Worm (Caenorhabditis elegans) whole organism, L4 larva: ENCODE results near the gene C56E10.3.
A peak's percentile ranks its signal among the peaks of the same experiment; 100 is the strongest.

Experiments
- F10B5.3 ChIP-seq: sonication (generic microtip); optimal IDR thresholded peaks from 2 replicates; lab custom pipeline; 2016; ENCODE audit warnings: mild to moderate bottlenecking, missing genetic modification characterization, missing compliant biosample characterization
- F26F4.8 ChIP-seq: fragments of 200-800 bp; sonication (Bioruptor generic); conservative IDR thresholded peaks from 2 replicates; pipeline ENCODE4 v1.3.6; 2022; ENCODE audit warnings: missing genetic modification characterization, missing compliant biosample characterization
- F37D6.2 ChIP-seq: sonication (generic microtip); optimal IDR thresholded peaks from 2 replicates; lab custom pipeline; 2016; ENCODE audit warnings: mild to moderate bottlenecking, missing genetic modification characterization, missing compliant biosample characterization
- T26A8.4 ChIP-seq: fragments of 200-800 bp; sonication (Bioruptor generic); IDR thresholded peaks from 2 replicates; pipeline ENCODE4 v1.3.6; 2022; ENCODE audit warnings: missing genetic modification characterization, missing compliant biosample characterization
- Y48G9A.11 ChIP-seq: fragments of 200-800 bp; sonication (Bioruptor generic); IDR thresholded peaks from 2 replicates; pipeline ENCODE4 v1.3.6; 2022; ENCODE audit warnings: missing genetic modification reagents, missing genetic modification characterization, missing compliant biosample characterization
- Y75B8A.6 ChIP-seq: fragments of 200-800 bp; sonication (Bioruptor generic); IDR thresholded peaks from 2 replicates; pipeline ENCODE4 v1.3.6; 2022; ENCODE audit warnings: missing genetic modification reagents, missing genetic modification characterization, missing compliant biosample characterization
- ZK337.2 ChIP-seq: fragments of 200-800 bp; sonication (Bioruptor generic); IDR thresholded peaks from 2 replicates; pipeline ENCODE4 v1.3.6; 2022; ENCODE audit warnings: missing genetic modification reagents, missing genetic modification characterization, missing compliant biosample characterization
- aha-1 ChIP-seq: fragments of 150-350 bp; peaks from one replicate; lab custom pipeline; 2014; ENCODE audit warnings: missing biosample characterization, missing genetic modification characterization
- arid-1 ChIP-seq: fragments of 200-800 bp; sonication (Bioruptor generic); conservative IDR thresholded peaks from 2 replicates; pipeline ENCODE4 v1.3.6; 2022; ENCODE audit warnings: missing genetic modification reagents, missing genetic modification characterization, missing compliant biosample characterization
- ceh-62 ChIP-seq: sonication (generic microtip); optimal IDR thresholded peaks from 2 replicates; lab custom pipeline; 2017; ENCODE audit warnings: missing biosample characterization, missing genetic modification characterization
- ceh-82 ChIP-seq: sonication (generic microtip); optimal IDR thresholded peaks from 2 replicates; lab custom pipeline; 2017; ENCODE audit warnings: missing biosample characterization, missing genetic modification characterization
- daf-12 ChIP-seq: fragments of 150-350 bp; optimal IDR thresholded peaks from 2 replicates; lab custom pipeline; 2014; ENCODE audit warnings: missing biosample characterization, missing genetic modification reagents, missing genetic modification characterization
- daf-19 ChIP-seq: fragments of 200-800 bp; sonication (Bioruptor generic); conservative IDR thresholded peaks from 2 replicates; pipeline ENCODE4 v1.3.6; 2022; ENCODE audit warnings: missing genetic modification characterization, missing compliant biosample characterization
- dmd-6 ChIP-seq: fragments of 200-800 bp; sonication (Bioruptor generic); IDR thresholded peaks from 2 replicates; pipeline ENCODE4 v1.3.6; 2022; ENCODE audit warnings: missing genetic modification reagents, missing genetic modification characterization, missing compliant biosample characterization
- dmd-9 ChIP-seq: fragments of 200-800 bp; sonication (Bioruptor generic); IDR thresholded peaks from 2 replicates; pipeline ENCODE4 v1.3.6; 2022; ENCODE audit warnings: missing genetic modification reagents, missing genetic modification characterization, missing compliant biosample characterization
- duxl-1 ChIP-seq: sonication (generic microtip); optimal IDR thresholded peaks from 2 replicates; lab custom pipeline; 2016; ENCODE audit warnings: mild to moderate bottlenecking, missing genetic modification characterization, moderate library complexity, missing compliant biosample characterization; ENCODE audit not compliant: poor library complexity
- dve-1 ChIP-seq: sonication (generic microtip); optimal IDR thresholded peaks from 2 replicates; lab custom pipeline; 2017; ENCODE audit warnings: antibody characterized with exemption, mild to moderate bottlenecking, missing genetic modification characterization, missing compliant biosample characterization; ENCODE audit not compliant: insufficient read depth
- egl-43 ChIP-seq: fragments of 200-800 bp; sonication (Bioruptor generic); IDR thresholded peaks from 2 replicates; pipeline ENCODE4 v1.3.6; 2022; ENCODE audit warnings: missing genetic modification reagents, missing genetic modification characterization, missing compliant biosample characterization
- hif-1 ChIP-seq, 2 experiments: sonication (generic microtip); optimal IDR thresholded peaks; 2 replicates each; lab custom pipeline; 2016 to 2017; ENCODE audit warnings: missing compliant biosample characterization in 2 of 2, missing genetic modification characterization in 2 of 2, missing genetic modification reagents in 2 of 2, missing genotype in 2 of 2, mild to moderate bottlenecking in 1 of 2
- hlh-11 ChIP-seq: fragments of 200-800 bp; sonication (Bioruptor generic); optimal IDR thresholded peaks from 2 replicates; lab custom pipeline; 2018; ENCODE audit warnings: mild to moderate bottlenecking, missing genetic modification characterization, missing compliant biosample characterization
- hlh-30 ChIP-seq: sonication (generic microtip); optimal IDR thresholded peaks from 2 replicates; lab custom pipeline; 2017; ENCODE audit warnings: antibody characterized with exemption, mild to moderate bottlenecking, missing genetic modification characterization, missing compliant biosample characterization; ENCODE audit not compliant: insufficient read depth
- lin-1 ChIP-seq: fragments of 200-800 bp; sonication (Bioruptor generic); IDR thresholded peaks from 2 replicates; pipeline ENCODE4 v1.3.6; 2022; ENCODE audit warnings: missing genetic modification reagents, missing genetic modification characterization, missing compliant biosample characterization
- lin-29 ChIP-seq: fragments of 200-800 bp; sonication (Bioruptor generic); IDR thresholded peaks from 2 replicates; pipeline ENCODE4 v1.3.6; 2022; ENCODE audit warnings: missing genetic modification reagents, missing genetic modification characterization, missing compliant biosample characterization
- lin-39 ChIP-seq: fragments of 150-350 bp; optimal IDR thresholded peaks from 2 replicates; lab custom pipeline; 2014; ENCODE audit warnings: missing biosample characterization, missing genetic modification reagents, missing genetic modification characterization
- lir-3 ChIP-seq: sonication (generic microtip); optimal IDR thresholded peaks from 2 replicates; lab custom pipeline; 2016; ENCODE audit warnings: mild to moderate bottlenecking, missing genetic modification characterization, missing compliant biosample characterization
- madf-9 ChIP-seq: fragments of 200-800 bp; sonication (Bioruptor generic); conservative IDR thresholded peaks from 2 replicates; pipeline ENCODE4 v1.3.6; 2022; ENCODE audit warnings: missing genetic modification reagents, missing genetic modification characterization, missing compliant biosample characterization
- mdl-1 ChIP-seq, 2 experiments: fragments of 150-350 bp in 1 of 2; sonication (generic microtip) in 1 of 2; optimal IDR thresholded peaks; 2 replicates each; lab custom pipeline; 2014 to 2017; ENCODE audit warnings: missing biosample characterization in 2 of 2, missing genetic modification characterization in 2 of 2
- mes-2 ChIP-seq: sonication (generic microtip); optimal IDR thresholded peaks from 2 replicates; lab custom pipeline; 2016; ENCODE audit warnings: missing genotype, mild to moderate bottlenecking, missing genetic modification characterization, missing compliant biosample characterization; ENCODE audit not compliant: poor library complexity, severe bottlenecking
- nhr-10 ChIP-seq: fragments of 150-350 bp; optimal IDR thresholded peaks from 2 replicates; lab custom pipeline; 2014; ENCODE audit warnings: missing biosample characterization, missing genetic modification characterization
- nhr-28 ChIP-seq: fragments of 150-350 bp; optimal IDR thresholded peaks from 2 replicates; lab custom pipeline; 2014; ENCODE audit warnings: missing biosample characterization, missing genetic modification characterization
- nhr-42 ChIP-seq: fragments of 200-800 bp; sonication (Bioruptor generic); IDR thresholded peaks from 2 replicates; pipeline ENCODE4 v1.3.6; 2022; ENCODE audit warnings: missing genetic modification characterization, missing compliant biosample characterization
- nhr-77 ChIP-seq: fragments of 150-350 bp; optimal IDR thresholded peaks from 2 replicates; lab custom pipeline; 2014; ENCODE audit warnings: missing biosample characterization, missing genetic modification characterization
- php-3 ChIP-seq: fragments of 200-800 bp; sonication (Bioruptor generic); IDR thresholded peaks from 2 replicates; pipeline ENCODE4 v1.3.6; 2022; ENCODE audit warnings: missing genetic modification reagents, missing genetic modification characterization, missing compliant biosample characterization
- pqm-1 ChIP-seq: sonication (generic microtip); optimal IDR thresholded peaks from 2 replicates; lab custom pipeline; 2017; ENCODE audit warnings: missing biosample characterization, missing genetic modification characterization
- set-16 ChIP-seq: fragments of 200-800 bp; sonication (Bioruptor generic); IDR thresholded peaks from 2 replicates; pipeline ENCODE4 v1.3.6; 2022; ENCODE audit warnings: missing genetic modification reagents, missing genetic modification characterization, missing compliant biosample characterization
- skn-1 ChIP-seq: fragments of 150-350 bp; optimal IDR thresholded peaks from 2 replicates; lab custom pipeline; 2014; ENCODE audit warnings: missing biosample characterization, missing genetic modification characterization
- unc-39 ChIP-seq: sonication (generic microtip); optimal IDR thresholded peaks from 2 replicates; lab custom pipeline; 2017; ENCODE audit warnings: missing biosample characterization, missing genetic modification characterization
- unc-62 ChIP-seq, 3 experiments: fragments of 150-350 bp in 1 of 3; sonication (generic microtip); optimal IDR thresholded peaks in 2 of 3; peaks in 1 of 3; 1 replicate in 1 of 3; 2 replicates in 2 of 3; lab custom pipeline; 2014 to 2017; ENCODE audit warnings: missing biosample characterization in 3 of 3, missing genetic modification characterization in 3 of 3, missing genetic modification reagents in 3 of 3, missing genotype in 1 of 3
- vab-7 ChIP-seq: fragments of 200-800 bp; sonication (Bioruptor generic); IDR thresholded peaks from 2 replicates; pipeline ENCODE4 v1.3.6; 2022; ENCODE audit warnings: missing genetic modification reagents, missing genetic modification characterization, missing compliant biosample characterization
- ztf-7 ChIP-seq: fragments of 150-350 bp; optimal IDR thresholded peaks from 2 replicates; lab custom pipeline; 2014; ENCODE audit warnings: missing biosample characterization, missing genetic modification characterization

C56E10.3 gene

ce11 chrX:6668911-6669310, 23.5 kb downstream of the C56E10.3 start, which contains the start of gene nhr-137:
Gene nhr-137 (minus strand): TSS chrX:6669011.
- TF ChIP-seq hlh-11 (tag; lab: Kevin White, UChicago): no peak
- no peak for TF ChIP-seq aha-1 (tag; lab: Kevin White, UChicago)
- TF ChIP-seq unc-62 (GFP tag; optimal IDR thresholded peaks at IDR 0.05 in 1 of 2; lab: Kevin White, UChicago): no peak
- TF ChIP-seq unc-62 (tag; optimal IDR thresholded peaks at IDR 0.05; lab: Kevin White, UChicago): no peak
- TF ChIP-seq F26F4.8 (GFP tag; lab: Robert Waterston, UW): 0 out of 2 replicates have a peak, but pooled peaks have one; percentile 11
- TF ChIP-seq hif-1 (tag; optimal IDR thresholded peaks at IDR 0.05; lab: Kevin White, UChicago): no peak
- no peak for TF ChIP-seq php-3 (GFP tag; lab: Robert Waterston, UW)
- TF ChIP-seq duxl-1 (tag; lab: Kevin White, UChicago): no peak
- TF ChIP-seq madf-9: no peak
- TF ChIP-seq unc-39 (tag; lab: Kevin White, UChicago): no peak
- TF ChIP-seq set-16 (GFP tag; lab: Robert Waterston, UW): peak; percentile 74
- TF ChIP-seq ceh-62 (tag; lab: Kevin White, UChicago): no peak

ce11 chrX:6669366-6669765, 23.9 kb downstream of the C56E10.3 start:
- TF ChIP-seq hlh-30 (tag; lab: Kevin White, UChicago): no peak
- no peak for TF ChIP-seq dmd-9

- peak in 1 of 2 experiments; percentile 92 for TF ChIP-seq unc-62 (GFP tag; optimal IDR thresholded peaks at IDR 0.05 in 1 of 2; lab: Kevin White, UChicago)
- TF ChIP-seq unc-62 (tag; optimal IDR thresholded peaks at IDR 0.05; lab: Kevin White, UChicago): no peak
- no peak for TF ChIP-seq T26A8.4 (GFP tag; lab: Robert Waterston, UW)
- TF ChIP-seq, all 104 proteins: peak for 1
Measured at ce11 chrX:6671717-6672116, 26.3 kb downstream of the C56E10.3 start.

- TF ChIP-seq nhr-77 (tag; lab: Kevin White, UChicago) (no peak), nhr-42 (GFP tag; lab: Robert Waterston, UW) (no peak), pqm-1 (tag; lab: Kevin White, UChicago) (no peak), Y48G9A.11 (GFP tag; lab: Robert Waterston, UW) (no peak), mes-2 (tag; lab: Kevin White, UChicago) (no peak), hlh-11 (tag; lab: Kevin White, UChicago) (no peak), ztf-7 (tag; lab: Kevin White, UChicago) (no peak), F37D6.2 (tag; lab: Kevin White, UChicago) (no peak), mdl-1 (tag; optimal IDR thresholded peaks at IDR 0.05; lab: Kevin White, UChicago) (no peak), nhr-10 (no peak), lir-3 (tag; lab: Kevin White, UChicago) (no peak), egl-43 (GFP tag; lab: Robert Waterston, UW) (no peak), Y75B8A.6 (GFP tag; lab: Robert Waterston, UW) (no peak), skn-1 (tag; lab: Kevin White, UChicago) (no peak), unc-39 (tag; lab: Kevin White, UChicago) (no peak)
- TF ChIP-seq, all 104 proteins: peak for 0
Measured at ce11 chrX:6672519-6672918, 27.1 kb downstream of the C56E10.3 start, which contains the start of gene col-172. Gene col-172 (plus strand): TSS chrX:6672819.

ce11 chrX:6674333-6674919, 29.0 kb downstream of the C56E10.3 start, which contains the start of gene F38B6.4:
Gene F38B6.4 (plus strand): TSS chrX:6674869.
- peak; percentile 81 for TF ChIP-seq dve-1 (tag; lab: Kevin White, UChicago)
- no peak for TF ChIP-seq lin-29 (GFP tag; lab: Robert Waterston, UW)
- TF ChIP-seq nhr-10: no peak
- no peak for TF ChIP-seq aha-1 (tag; lab: Kevin White, UChicago)
- peak; percentile 75 for TF ChIP-seq nhr-28
- no peak for TF ChIP-seq ceh-62 (tag; lab: Kevin White, UChicago)
- TF ChIP-seq pqm-1 (tag; lab: Kevin White, UChicago): peak; percentile 48
- TF ChIP-seq daf-19 (GFP tag; lab: Robert Waterston, UW): no peak
- no peak for TF ChIP-seq daf-12 (tag; lab: Kevin White, UChicago)
- TF ChIP-seq F10B5.3 (tag; lab: Kevin White, UChicago): no peak
- TF ChIP-seq T26A8.4 (GFP tag; lab: Robert Waterston, UW): no peak
- no peak for TF ChIP-seq lin-1 (GFP tag; lab: Robert Waterston, UW)
- no peak for TF ChIP-seq ZK337.2 (GFP tag; lab: Robert Waterston, UW)
- TF ChIP-seq ceh-82: no peak
- no peak for TF ChIP-seq arid-1 (GFP tag; lab: Robert Waterston, UW)
- peak; percentile 58 for TF ChIP-seq dmd-6 (GFP tag; lab: Robert Waterston, UW)
- peak; percentile 54; the same call in 1 of the 2 replicates for TF ChIP-seq php-3 (GFP tag; lab: Robert Waterston, UW)
- TF ChIP-seq vab-7 (GFP tag; lab: Robert Waterston, UW): no peak
- no peak for TF ChIP-seq lin-39 (tag; lab: Kevin White, UChicago)
- TF ChIP-seq hlh-11 (tag; lab: Kevin White, UChicago): peak; percentile 45
